Fruit fly (Drosophila melanogaster) whole organism, wandering third instar larva: ENCODE data around the gene Nmnat.

ENCODE experiments used
- Hr78 ChIP-seq: fragments of >200 bp; optimal IDR thresholded peaks from 2 replicates; lab custom pipeline; 2017; ENCODE audit warnings: missing biosample characterization, missing genetic modification characterization
- Myc ChIP-seq: fragments of >200 bp; optimal IDR thresholded peaks from 2 replicates; lab custom pipeline; 2017
- brk ChIP-seq: fragments of 200-800 bp; sonication (Bioruptor generic); optimal IDR thresholded peaks from 2 replicates; lab custom pipeline; 2016; ENCODE audit warnings: missing biosample characterization, mild to moderate bottlenecking, missing genetic modification characterization
- dsf ChIP-seq: sonication (Bioruptor generic); optimal IDR thresholded peaks from 2 replicates; lab custom pipeline; 2016; ENCODE audit warnings: missing biosample characterization, missing genetic modification characterization, borderline replicate concordance
- pan ChIP-seq: fragments of >200 bp; optimal IDR thresholded peaks from 2 replicates; lab custom pipeline; 2017

- no peak for TF ChIP-seq Hr78 (GFP tag; lab: Kevin White, UChicago)
- TF ChIP-seq pan (lab: Kevin White, UChicago), result no peak
- TF ChIP-seq brk (GFP tag; lab: Kevin White, UChicago), result no peak
- no peak for TF ChIP-seq dsf (GFP tag; lab: Kevin White, UChicago)
- TF ChIP-seq Myc (lab: Kevin White, UChicago), result no peak
Measured at dm6 chr3R:24996502-24996901, 51.5 kb downstream of the Nmnat start.
